Worm (Caenorhabditis elegans): Measurements from ENCODE around the gene Y57G11C.38.
A peak's percentile ranks its signal among the peaks of the same experiment; 100 is the strongest.

The Y57G11C.38 gene

ce11 chrIV:14872320-14872719, 10.1 kb downstream of the Y57G11C.38 start (continued):
- peak; percentile 78 for TF ChIP-seq hlh-11 (tag; optimal IDR thresholded peaks at IDR 0.05)
- TF ChIP-seq egl-27 (tag; optimal IDR thresholded peaks at IDR 0.05), result no peak
- 0 out of 2 replicates have a peak, but pooled peaks have one; percentile 26 for TF ChIP-seq Y48G9A.11 (GFP tag; IDR thresholded peaks at IDR 0.05)
- TF ChIP-seq hlh-30 (tag; optimal IDR thresholded peaks at IDR 0.05; ENCODE audit: insufficient read depth), result peak; percentile 10
- no peak for TF ChIP-seq daf-19 (GFP tag; conservative IDR thresholded peaks at IDR 0.05)
- TF ChIP-seq pqm-1 (tag; optimal IDR thresholded peaks at IDR 0.05), result no peak
- no peak for TF ChIP-seq dpl-1 (GFP tag; optimal IDR thresholded peaks at IDR 0.05)
- TF ChIP-seq mdl-1 (tag; optimal IDR thresholded peaks at IDR 0.05), result peak in 1 of 2 experiments; percentile 35
- no peak for TF ChIP-seq skn-1 (tag; optimal IDR thresholded peaks at IDR 0.05)
- 0 out of 2 replicates have a peak, but pooled peaks have one; percentile 41 for TF ChIP-seq mxl-2 (GFP tag; conservative IDR thresholded peaks at IDR 0.05)
- no peak for TF ChIP-seq nhr-10 (tag; optimal IDR thresholded peaks at IDR 0.05)
- TF ChIP-seq nhr-48 (tag; optimal IDR thresholded peaks at IDR 0.05), result peak; percentile 27
- no peak for TF ChIP-seq ama-1 (optimal IDR thresholded peaks at IDR 0.05)
- TF ChIP-seq R02D3.7 (tag; optimal IDR thresholded peaks at IDR 0.05), result no peak
- TF ChIP-seq nhr-25 (tag; optimal IDR thresholded peaks at IDR 0.05; ENCODE audit: borderline replicate concordance, insufficient read depth), result peak; percentile 65
- TF ChIP-seq unc-62 (GFP tag; optimal IDR thresholded peaks at IDR 0.05 in 1 of 2), result peak in 1 of 2 experiments; percentile 2
- no peak for TF ChIP-seq unc-62 (tag; optimal IDR thresholded peaks at IDR 0.05)
- TF ChIP-seq daf-16 (GFP tag; optimal IDR thresholded peaks at IDR 0.05), result no peak
- TF ChIP-seq daf-16 (tag; optimal IDR thresholded peaks at IDR 0.05), result no peak
- TF ChIP-seq nhr-111 (GFP tag; optimal IDR thresholded peaks at IDR 0.05), result no peak
- TF ChIP-seq lsy-2 (tag; optimal IDR thresholded peaks at IDR 0.05), result peak in 1 of 2 experiments; percentile 34
- no peak for TF ChIP-seq madf-5 (GFP tag; IDR thresholded peaks at IDR 0.05)
- no peak for TF ChIP-seq dmd-8 (GFP tag; IDR thresholded peaks at IDR 0.05)

ce11 chrIV:14874926-14875570, 12.8 kb downstream of the Y57G11C.38 start:
- TF ChIP-seq attf-4 (tag; optimal IDR thresholded peaks at IDR 0.05), result no peak
- TF ChIP-seq gei-8 (GFP tag; optimal IDR thresholded peaks at IDR 0.05), result no peak
- TF ChIP-seq dmd-9 (GFP tag; IDR thresholded peaks at IDR 0.05), result no peak
- TF ChIP-seq T26A8.4 (GFP tag; IDR thresholded peaks at IDR 0.05), result no peak
- no peak for TF ChIP-seq F10B5.3 (tag; optimal IDR thresholded peaks at IDR 0.05)
- TF ChIP-seq lin-38 (GFP tag; IDR thresholded peaks at IDR 0.05), result peak; percentile 43
- TF ChIP-seq duxl-1 (tag; optimal IDR thresholded peaks at IDR 0.05; ENCODE audit: poor library complexity), result no peak
- TF ChIP-seq dpl-1 (GFP tag; optimal IDR thresholded peaks at IDR 0.05), result no peak
- peak in 1 of 2 experiments; percentile 61 for TF ChIP-seq lsy-2 (tag; optimal IDR thresholded peaks at IDR 0.05)
- peak; percentile 81 for TF ChIP-seq nhr-28 (tag; optimal IDR thresholded peaks at IDR 0.05)
- peak; percentile 41 for TF ChIP-seq hlh-30 (tag; optimal IDR thresholded peaks at IDR 0.05; ENCODE audit: insufficient read depth)
- no peak for TF ChIP-seq nhr-77 (tag; optimal IDR thresholded peaks at IDR 0.05)
- TF ChIP-seq D1046.2 (GFP tag; IDR thresholded peaks at IDR 0.05), result no peak
- no peak for TF ChIP-seq cey-2 (tag; optimal IDR thresholded peaks at IDR 0.05; ENCODE audit: borderline replicate concordance, insufficient read depth)
- TF ChIP-seq madf-9 (GFP tag; conservative IDR thresholded peaks at IDR 0.05), result no peak
- no peak for TF ChIP-seq ztf-11 (tag; optimal IDR thresholded peaks at IDR 0.05)
- no peak for TF ChIP-seq nhr-41 (GFP tag; IDR thresholded peaks at IDR 0.05)
- peak; percentile 93 for TF ChIP-seq dve-1 (tag; optimal IDR thresholded peaks at IDR 0.05; ENCODE audit: insufficient read depth)
- no peak for TF ChIP-seq nhr-11 (tag; optimal IDR thresholded peaks at IDR 0.05)
- no peak for TF ChIP-seq egl-27 (tag; optimal IDR thresholded peaks at IDR 0.05)
- no peak for TF ChIP-seq R02D3.7 (tag; optimal IDR thresholded peaks at IDR 0.05)
- peak; percentile 30 for TF ChIP-seq rbr-2 (tag; optimal IDR thresholded peaks at IDR 0.05)
- TF ChIP-seq php-3 (GFP tag; IDR thresholded peaks at IDR 0.05), result no peak
- no peak for TF ChIP-seq ceh-82 (tag; optimal IDR thresholded peaks at IDR 0.05)
- peak; percentile 41 for TF ChIP-seq nhr-48 (tag; optimal IDR thresholded peaks at IDR 0.05)
- TF ChIP-seq zfp-2 (tag; optimal IDR thresholded peaks at IDR 0.05), result no peak
- TF ChIP-seq ceh-62 (tag; optimal IDR thresholded peaks at IDR 0.05), result no peak
- no peak for TF ChIP-seq lir-3 (tag; optimal IDR thresholded peaks at IDR 0.05)
- no peak for TF ChIP-seq tra-1 (GFP tag; IDR thresholded peaks at IDR 0.05)
- no peak for TF ChIP-seq saeg-2 (GFP tag; IDR thresholded peaks at IDR 0.05)
- TF ChIP-seq ZK337.2 (GFP tag; IDR thresholded peaks at IDR 0.05), result no peak
- TF ChIP-seq hif-1 (tag; optimal IDR thresholded peaks at IDR 0.05), result peak in 1 of 2 experiments; percentile 17
